Worm (Caenorhabditis elegans) whole organism, late embryonic: ENCODE measurements around the gene nlp-27.

ENCODE experiments used
- F13H6.1 ChIP-seq: sonication (generic microtip); optimal IDR thresholded peaks from 2 replicates; lab custom pipeline; 2016; ENCODE audit warnings: missing genetic modification characterization, missing compliant biosample characterization
- T23F11.4 ChIP-seq: fragments of 200-800 bp; sonication (Bioruptor generic); optimal IDR thresholded peaks from 2 replicates; lab custom pipeline; 2018; ENCODE audit warnings: mild to moderate bottlenecking, missing genetic modification characterization, missing compliant biosample characterization
- ama-1 ChIP-seq: fragments of 150-350 bp; optimal IDR thresholded peaks from 2 replicates; lab custom pipeline; 2014
- fkh-10 ChIP-seq: fragments of 150-350 bp; optimal IDR thresholded peaks from 2 replicates; lab custom pipeline; 2014; ENCODE audit warnings: missing biosample characterization, missing genetic modification reagents, missing genetic modification characterization
- gmeb-2 ChIP-seq: sonication (generic microtip); optimal IDR thresholded peaks from 2 replicates; lab custom pipeline; 2016; ENCODE audit warnings: missing genetic modification characterization, inconsistent platforms, missing compliant biosample characterization
- lim-6 ChIP-seq: sonication (generic microtip); optimal IDR thresholded peaks from 2 replicates; lab custom pipeline; 2016; ENCODE audit warnings: missing genetic modification characterization, missing compliant biosample characterization
- tbx-2 ChIP-seq: sonication (generic microtip); optimal IDR thresholded peaks from 2 replicates; lab custom pipeline; 2016; ENCODE audit warnings: missing genetic modification characterization, missing compliant biosample characterization
- tbx-7 ChIP-seq: sonication (generic microtip); optimal IDR thresholded peaks from 2 replicates; lab custom pipeline; 2016; ENCODE audit warnings: missing genotype, missing genetic modification characterization, missing compliant biosample characterization

DNA sequence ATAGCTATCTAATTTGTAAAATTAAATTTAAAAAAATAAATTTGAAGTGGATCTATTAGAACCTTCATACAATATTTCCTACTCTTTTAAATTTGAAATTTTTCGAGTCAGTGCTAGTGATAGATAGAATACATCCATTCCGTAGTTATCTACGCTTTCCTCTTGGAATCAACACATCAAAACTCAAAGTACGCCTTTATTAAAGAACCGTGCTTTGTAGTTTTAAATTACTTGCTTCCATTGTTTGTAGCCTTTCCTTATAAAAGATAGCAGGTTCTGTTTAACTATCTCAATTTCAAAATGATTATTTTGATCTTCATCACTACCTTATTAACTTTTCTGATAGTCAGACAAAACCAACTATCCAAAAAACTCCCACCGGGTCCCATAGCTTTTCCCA, 44.1 kb upstream of the nlp-27 start, which contains the start of gene cyp-35B3:
- no peak for TF ChIP-seq lim-6 (tag; lab: Kevin White, UChicago)
- TF ChIP-seq F13H6.1 (tag; lab: Kevin White, UChicago), result no peak
- no peak for TF ChIP-seq ama-1 (lab: Kevin White, UChicago)
- TF ChIP-seq T23F11.4 (GFP tag; lab: Kevin White, UChicago), result no peak
- no peak for TF ChIP-seq tbx-2 (tag; lab: Kevin White, UChicago)
- TF ChIP-seq tbx-7 (tag; lab: Kevin White, UChicago), result no peak
- TF ChIP-seq gmeb-2, result no peak
- no peak for TF ChIP-seq fkh-10
